Worm (Caenorhabditis elegans): Measurements from ENCODE around the gene T22G5.1.
A peak's percentile ranks its signal among the peaks of the same experiment; 100 is the strongest.

T22G5.1 gene

DNA sequence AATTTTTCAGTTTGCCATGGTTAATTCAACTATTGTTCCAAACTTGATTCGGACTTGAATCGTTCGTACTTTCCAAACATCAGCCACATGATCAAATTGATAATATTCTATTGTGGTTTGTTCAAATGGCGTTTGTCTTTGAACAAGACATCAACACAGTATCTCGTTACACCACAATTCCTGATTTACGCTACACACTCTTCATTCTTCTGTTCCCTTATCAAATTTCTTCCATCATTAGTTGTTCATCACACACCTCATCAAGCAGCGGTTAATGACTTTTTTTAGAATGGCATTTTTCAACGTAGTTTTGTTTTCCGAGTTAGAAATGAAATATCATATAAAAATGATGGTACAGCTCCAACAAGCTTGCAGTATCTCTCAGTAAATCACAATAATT lies 1.6 kb downstream of the T22G5.1 start (continued):
- TF ChIP-seq nhr-12 (tag; optimal IDR thresholded peaks at IDR 0.05) (no peak), hpl-2 (GFP tag; optimal IDR thresholded peaks at IDR 0.05) (no peak), nhr-77 (tag; optimal IDR thresholded peaks at IDR 0.05) (no peak), unc-62 (GFP tag; optimal IDR thresholded peaks at IDR 0.05) (no peak), sup-37 (GFP tag; optimal IDR thresholded peaks at IDR 0.05) (no peak), jun-1 (tag; optimal IDR thresholded peaks at IDR 0.05) (no peak), sox-4 (tag; optimal IDR thresholded peaks at IDR 0.05) (no peak), mef-2 (tag; optimal IDR thresholded peaks at IDR 0.05) (no peak), zip-4 (GFP tag; optimal IDR thresholded peaks at IDR 0.05) (no peak), tbx-2 (tag; optimal IDR thresholded peaks at IDR 0.05) (no peak), aha-1 (tag; optimal IDR thresholded peaks at IDR 0.05) (no peak), tlp-1 (tag; optimal IDR thresholded peaks at IDR 0.05) (no peak), ztf-4 (tag; optimal IDR thresholded peaks at IDR 0.05) (no peak), C04F5.9 (tag; optimal IDR thresholded peaks at IDR 0.05) (no peak), nhr-28 (tag; optimal IDR thresholded peaks at IDR 0.05) (no peak), lin-35 (GFP tag; optimal IDR thresholded peaks at IDR 0.05) (peak in 1 of 2 experiments; percentile 20), fkh-10 (GFP tag; optimal IDR thresholded peaks at IDR 0.05) (no peak), snpc-4 (tag; optimal IDR thresholded peaks at IDR 0.05) (no peak), lsy-2 (tag; optimal IDR thresholded peaks at IDR 0.05) (no peak), nhr-84 (tag; optimal IDR thresholded peaks at IDR 0.05) (no peak), irx-1 (tag; optimal IDR thresholded peaks at IDR 0.05) (no peak), swsn-7 (tag; optimal IDR thresholded peaks at IDR 0.05) (no peak), efl-3 (GFP tag; optimal IDR thresholded peaks at IDR 0.05) (no peak), mab-9 (GFP tag; IDR thresholded peaks at IDR 0.05) (no peak), pax-3 (tag; optimal IDR thresholded peaks at IDR 0.05) (no peak), fos-1 (tag; optimal IDR thresholded peaks at IDR 0.05) (no peak), egl-13 (tag; optimal IDR thresholded peaks at IDR 0.05) (no peak), rnt-1 (tag; optimal IDR thresholded peaks at IDR 0.05) (no peak), hlh-17 (GFP tag; optimal IDR thresholded peaks at IDR 0.05; ENCODE audit: borderline replicate concordance) (no peak), C16A3.4 (tag; optimal IDR thresholded peaks at IDR 0.05) (no peak), nhr-19 (GFP tag; conservative IDR thresholded peaks at IDR 0.05) (no peak), pag-3 (tag; optimal IDR thresholded peaks at IDR 0.05; ENCODE audit: borderline replicate concordance, insufficient read depth) (peak; percentile 42), mep-1 (tag; optimal IDR thresholded peaks at IDR 0.05) (no peak), snu-23 (GFP tag; optimal IDR thresholded peaks at IDR 0.05) (peak; percentile 7), nhr-237 (tag; optimal IDR thresholded peaks at IDR 0.05) (no peak), Y116A8C.19 (tag; optimal IDR thresholded peaks at IDR 0.05; ENCODE audit: borderline replicate concordance) (no peak), aly-2 (tag; optimal IDR thresholded peaks at IDR 0.05) (no peak), unc-86 (tag; optimal IDR thresholded peaks at IDR 0.05) (no peak), nhr-85 (tag) (peak; percentile 28), ceh-8 (GFP tag; optimal IDR thresholded peaks at IDR 0.05) (no peak), nhr-76 (tag; optimal IDR thresholded peaks at IDR 0.05) (no peak), ces-1 (GFP tag; optimal IDR thresholded peaks at IDR 0.05) (no peak), egl-27 (tag; optimal IDR thresholded peaks at IDR 0.05) (no peak), elt-3 (tag; optimal IDR thresholded peaks at IDR 0.05) (peak in 3 of 6 experiments; percentile 24 to 59 (median 31)), lin-14 (GFP tag; optimal IDR thresholded peaks at IDR 0.05) (peak; percentile 46), alr-1 (tag; optimal IDR thresholded peaks at IDR 0.05; ENCODE audit: borderline replicate concordance) (no peak), unc-98 (GFP tag; IDR thresholded peaks at IDR 0.05) (no peak), vab-15 (tag; optimal IDR thresholded peaks at IDR 0.05) (no peak), fkh-4 (tag; optimal IDR thresholded peaks at IDR 0.05; ENCODE audit: borderline replicate concordance) (no peak), skn-1 (tag; optimal IDR thresholded peaks at IDR 0.05) (no peak), pqm-1 (tag; optimal IDR thresholded peaks at IDR 0.05) (no peak), elt-2 (tag; optimal IDR thresholded peaks at IDR 0.05) (peak; percentile 76), grh-1 (GFP tag; IDR thresholded peaks at IDR 0.05) (no peak), ceh-88 (GFP tag; IDR thresholded peaks at IDR 0.05) (no peak)

Data from whole organism, L1 larva.